Fruit fly (Drosophila melanogaster): ENCODE results near the gene CG33500.

The CG33500 gene

dm6 chr3L:11491222-11491873, 17.1 kb upstream of the CG33500 start (continued):
- TF ChIP-seq OdsH (GFP tag; optimal IDR thresholded peaks at IDR 0.05) (peak; percentile 70), Ets96B (tag; optimal IDR thresholded peaks at IDR 0.05) (peak; percentile 57), CG1621 (tag; optimal IDR thresholded peaks at IDR 0.05) (no peak), topi (GFP tag; optimal IDR thresholded peaks at IDR 0.05) (peak; percentile 86), Hr39 (GFP tag; optimal IDR thresholded peaks at IDR 0.05) (peak; percentile 90), Sox15 (GFP tag; optimal IDR thresholded peaks at IDR 0.05) (peak; percentile 62), acj6 (GFP tag; optimal IDR thresholded peaks at IDR 0.05) (peak; percentile 69), Eip93F (GFP tag; optimal IDR thresholded peaks at IDR 0.05) (no peak), CG3919 (GFP tag; optimal IDR thresholded peaks at IDR 0.05) (peak; percentile 76), CG6163 (GFP tag; IDR thresholded peaks at IDR 0.05) (peak; percentile 72), CG15336 (GFP tag; IDR thresholded peaks at IDR 0.05) (peak; percentile 50; the same call in 1 of the 2 replicates), fkh (GFP tag; optimal IDR thresholded peaks at IDR 0.05) (peak; percentile 2), CG9139 (GFP tag; optimal IDR thresholded peaks at IDR 0.05) (no peak), CG10631 (GFP tag; optimal IDR thresholded peaks at IDR 0.05) (peak; percentile 57), Hr4 (GFP tag; optimal IDR thresholded peaks at IDR 0.05) (peak; percentile 52), Sox102F (GFP tag; optimal IDR thresholded peaks at IDR 0.05) (peak; percentile 72), CG6792 (GFP tag; optimal IDR thresholded peaks at IDR 0.05) (peak; percentile 62), vri (GFP tag; optimal IDR thresholded peaks at IDR 0.05) (peak; percentile 65), fd85E (GFP tag; optimal IDR thresholded peaks at IDR 0.05) (peak; percentile 7), CG10669 (GFP tag; optimal IDR thresholded peaks at IDR 0.05) (peak; percentile 65), Blimp-1 (GFP tag; optimal IDR thresholded peaks at IDR 0.05) (peak; percentile 54), pdm3 (GFP tag; optimal IDR thresholded peaks at IDR 0.05) (peak; percentile 66), Hr38 (GFP tag; optimal IDR thresholded peaks at IDR 0.05) (no peak), CG8632 (GFP tag; optimal IDR thresholded peaks at IDR 0.05) (peak; percentile 63), Eip78C (GFP tag) (peak; percentile 94), CG6808 (GFP tag; optimal IDR thresholded peaks at IDR 0.05) (peak; percentile 41), Ets21C (GFP tag; optimal IDR thresholded peaks at IDR 0.05) (peak; percentile 78), cyc (GFP tag; optimal IDR thresholded peaks at IDR 0.05) (peak; percentile 81), CG4318 (GFP tag; optimal IDR thresholded peaks at IDR 0.05) (no peak), Met (GFP tag; optimal IDR thresholded peaks at IDR 0.05) (peak; percentile 84), CG32006 (GFP tag; optimal IDR thresholded peaks at IDR 0.05) (peak; percentile 64), esn (GFP tag; optimal IDR thresholded peaks at IDR 0.05) (peak; percentile 84), CG8119 (GFP tag; IDR thresholded peaks at IDR 0.05) (peak; percentile 64), net (GFP tag; optimal IDR thresholded peaks at IDR 0.05) (peak; percentile 56)

- TF ChIP-seq CG16779 (tag; optimal IDR thresholded peaks at IDR 0.05) (no peak), achi (GFP tag; optimal IDR thresholded peaks at IDR 0.05) (no peak), pdm3 (GFP tag; optimal IDR thresholded peaks at IDR 0.05) (no peak), fd59A (GFP tag; optimal IDR thresholded peaks at IDR 0.05) (no peak), net (GFP tag; optimal IDR thresholded peaks at IDR 0.05) (no peak), CG11294 (GFP tag; IDR thresholded peaks at IDR 0.05) (no peak), eg (GFP tag; IDR thresholded peaks at IDR 0.05) (no peak), CG9139 (GFP tag; optimal IDR thresholded peaks at IDR 0.05) (no peak), fkh (GFP tag; optimal IDR thresholded peaks at IDR 0.05) (no peak), Eip75B (GFP tag; optimal IDR thresholded peaks at IDR 0.05) (no peak), CG3919 (GFP tag; optimal IDR thresholded peaks at IDR 0.05) (no peak), ss (GFP tag; optimal IDR thresholded peaks at IDR 0.05) (no peak), CG6854 (GFP tag; optimal IDR thresholded peaks at IDR 0.05) (no peak), Hr39 (GFP tag; optimal IDR thresholded peaks at IDR 0.05) (no peak), acj6 (GFP tag; optimal IDR thresholded peaks at IDR 0.05) (no peak), CG11762 (GFP tag; optimal IDR thresholded peaks at IDR 0.05; ENCODE audit: insufficient read depth) (no peak), spab (GFP tag; optimal IDR thresholded peaks at IDR 0.05) (no peak), Gug (GFP tag; IDR thresholded peaks at IDR 0.05) (no peak)
These were observed 16.6 kb upstream of the CG33500 start for dm6 chr3L:11491874-11492268.
